Worm (Caenorhabditis elegans) whole organism, L3 larva: Measurements from ENCODE around the gene aakg-5.

Experiments used
- aly-2 ChIP-seq: fragments of 150-350 bp; optimal IDR thresholded peaks from 2 replicates; lab custom pipeline; 2014; ENCODE audit warnings: missing biosample characterization, missing genetic modification characterization
- ama-1 ChIP-seq: fragments of 150-350 bp; optimal IDR thresholded peaks from 2 replicates; lab custom pipeline; 2018
- ceh-28 ChIP-seq: fragments of 150-350 bp; optimal IDR thresholded peaks from 2 replicates; lab custom pipeline; 2014; ENCODE audit warnings: missing biosample characterization, missing genetic modification reagents, missing genetic modification characterization
- egl-27 ChIP-seq: sonication (generic microtip); optimal IDR thresholded peaks from 4 replicates; lab custom pipeline; 2017; ENCODE audit warnings: missing biosample characterization, missing genetic modification reagents, missing genetic modification characterization
- elt-3 ChIP-seq, 3 experiments: fragments of 150-350 bp in 1 of 3; sonication (generic microtip) in 2 of 3; optimal IDR thresholded peaks; 2 replicates in 2 of 3; 4 replicates in 1 of 3; lab custom pipeline; 2014 to 2017; ENCODE audit warnings: missing biosample characterization in 3 of 3, missing genetic modification characterization in 3 of 3
- fkh-10 ChIP-seq: sonication (generic microtip); optimal IDR thresholded peaks from 2 replicates; lab custom pipeline; 2017; ENCODE audit warnings: missing biosample characterization, missing genetic modification reagents, missing genetic modification characterization
- jun-1 ChIP-seq: fragments of 150-350 bp; optimal IDR thresholded peaks from 2 replicates; lab custom pipeline; 2014; ENCODE audit warnings: missing biosample characterization, missing genetic modification reagents, missing genetic modification characterization
- mdl-1 ChIP-seq: fragments of 150-350 bp; optimal IDR thresholded peaks from 2 replicates; lab custom pipeline; 2014; ENCODE audit warnings: missing biosample characterization, missing genetic modification characterization
- nhr-11 ChIP-seq: fragments of 150-350 bp; optimal IDR thresholded peaks from 2 replicates; lab custom pipeline; 2014; ENCODE audit warnings: missing biosample characterization, missing genetic modification characterization
- nhr-23 ChIP-seq: fragments of 150-350 bp; optimal IDR thresholded peaks from 2 replicates; lab custom pipeline; 2014; ENCODE audit warnings: missing biosample characterization, missing genetic modification reagents, missing genetic modification characterization
- nhr-28 ChIP-seq: fragments of 150-350 bp; optimal IDR thresholded peaks from 2 replicates; lab custom pipeline; 2014; ENCODE audit warnings: missing biosample characterization, missing genetic modification characterization
- pqm-1 ChIP-seq: fragments of 150-350 bp; optimal IDR thresholded peaks from 2 replicates; lab custom pipeline; 2017; ENCODE audit warnings: missing biosample characterization, missing genetic modification characterization, inconsistent platforms
- unc-39 ChIP-seq: sonication (generic microtip); optimal IDR thresholded peaks from 4 replicates; lab custom pipeline; 2017; ENCODE audit warnings: missing biosample characterization, missing genetic modification characterization
- ztf-11 ChIP-seq: fragments of 150-350 bp; optimal IDR thresholded peaks from 2 replicates; lab custom pipeline; 2014; ENCODE audit warnings: missing biosample characterization, missing genetic modification characterization

DNA sequence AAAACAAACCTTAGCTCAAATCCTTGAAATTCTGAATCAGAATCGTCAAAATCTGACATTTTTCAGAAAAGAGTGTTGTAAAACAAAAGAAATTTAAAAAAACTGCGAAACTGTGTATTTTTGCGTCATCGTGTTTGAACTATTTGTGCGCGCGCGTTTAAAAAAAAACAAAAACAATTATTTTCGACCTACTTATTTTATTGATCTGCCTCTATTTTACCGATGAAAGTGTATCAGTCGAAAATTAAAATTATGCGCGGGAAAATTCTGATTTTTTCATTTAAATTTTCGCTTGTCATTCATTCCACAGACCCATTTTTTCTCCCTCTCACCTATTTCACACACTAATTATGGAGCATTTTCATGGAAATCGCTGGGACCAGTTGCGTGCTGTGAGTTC, 36.0 kb downstream of the aakg-5 start, which contains the start of the genes C05C10.7 and C05C10.5:
- TF ChIP-seq unc-39 (tag; lab: Kevin White, UChicago) (no peak), egl-27 (tag; lab: Kevin White, UChicago) (no peak), pqm-1 (tag; lab: Kevin White, UChicago) (no peak), mdl-1 (no peak), ceh-28 (tag; lab: Kevin White, UChicago) (no peak), ama-1 (lab: Kevin White, UChicago) (no peak), nhr-23 (tag; lab: Kevin White, UChicago) (no peak), fkh-10 (GFP tag; lab: Kevin White, UChicago) (no peak), elt-3 (tag; optimal IDR thresholded peaks at IDR 0.05; lab: Kevin White, UChicago) (no peak), nhr-28 (tag; lab: Kevin White, UChicago) (no peak), aly-2 (tag; lab: Kevin White, UChicago) (no peak), nhr-11 (tag; lab: Kevin White, UChicago) (no peak), ztf-11 (tag; lab: Kevin White, UChicago) (no peak), jun-1 (tag; lab: Kevin White, UChicago) (no peak)
